Worm (Caenorhabditis elegans) whole organism, mixed stage, embryonic: Measurements from ENCODE around the gene C07H4.1.

Experiments used
- lin-13 ChIP-seq: fragments of 150-350 bp; optimal IDR thresholded peaks from 2 replicates; lab custom pipeline; 2014; ENCODE audit warnings: missing biosample characterization, missing genetic modification characterization
- lsy-2 ChIP-seq: fragments of 150-350 bp; optimal IDR thresholded peaks from 2 replicates; lab custom pipeline; 2014; ENCODE audit warnings: missing biosample characterization, missing genetic modification characterization
- nhr-237 ChIP-seq: fragments of 150-350 bp; optimal IDR thresholded peaks from 2 replicates; lab custom pipeline; 2014; ENCODE audit warnings: missing biosample characterization, missing genetic modification characterization
- snpc-4 ChIP-seq: fragments of 150-350 bp; optimal IDR thresholded peaks from 2 replicates; lab custom pipeline; 2014; ENCODE audit warnings: missing biosample characterization, missing genetic modification characterization
- unc-62 ChIP-seq: fragments of 150-350 bp; optimal IDR thresholded peaks from 2 replicates; lab custom pipeline; 2014; ENCODE audit warnings: missing biosample characterization, missing genetic modification reagents, missing genetic modification characterization
- ztf-11 ChIP-seq: fragments of 150-350 bp; optimal IDR thresholded peaks from 2 replicates; lab custom pipeline; 2014; ENCODE audit warnings: missing biosample characterization, missing genetic modification characterization

ce11 chrII:9099017-9099416, 5.5 kb upstream of the C07H4.1 start, which contains the start of gene T24H10.1:
- TF ChIP-seq ztf-11 (no peak), unc-62 (GFP tag; lab: Kevin White, UChicago) (no peak), nhr-237 (tag; lab: Kevin White, UChicago) (no peak), snpc-4 (tag; lab: Kevin White, UChicago) (no peak), lin-13 (tag; lab: Kevin White, UChicago) (peak; percentile 77), lsy-2 (tag; lab: Kevin White, UChicago) (peak; percentile 27)
